Worm (Caenorhabditis elegans) whole organism, midembryonic: ENCODE data around the gene F15H10.7.

Source experiments
- T22C8.4 ChIP-seq: fragments of 200-800 bp; sonication (Bioruptor generic); IDR thresholded peaks from 2 replicates; pipeline ENCODE4 v1.3.6; 2022; ENCODE audit warnings: missing genetic modification characterization, missing compliant biosample characterization
- cog-1 ChIP-seq: sonication (generic microtip); optimal IDR thresholded peaks from 2 replicates; lab custom pipeline; 2016; ENCODE audit warnings: missing genetic modification characterization, missing compliant biosample characterization
- flt-1 ChIP-seq: fragments of 200-800 bp; sonication (Bioruptor generic); IDR thresholded peaks from 2 replicates; pipeline ENCODE4 v1.3.6; 2022; ENCODE audit warnings: missing genetic modification characterization, missing compliant biosample characterization
- ref-1 ChIP-seq: fragments of 200-800 bp; sonication (Bioruptor generic); conservative IDR thresholded peaks from 2 replicates; pipeline ENCODE4 v1.3.6; 2022; ENCODE audit warnings: missing genetic modification reagents, missing genetic modification characterization, missing compliant biosample characterization
- tab-1 ChIP-seq: fragments of 200-800 bp; sonication (Bioruptor generic); IDR thresholded peaks from 2 replicates; pipeline ENCODE4 v1.3.6; 2022; ENCODE audit warnings: missing genetic modification characterization, missing compliant biosample characterization

ce11 chrV:10360186-10360585 is 46.0 kb downstream of the F15H10.7 start:
- TF ChIP-seq flt-1 (GFP tag; lab: Robert Waterston, UW) (no peak), cog-1 (tag; lab: Kevin White, UChicago) (no peak), ref-1 (GFP tag; lab: Robert Waterston, UW) (no peak), T22C8.4 (GFP tag; lab: Robert Waterston, UW) (no peak), tab-1 (GFP tag; lab: Robert Waterston, UW) (no peak)
